Fruit fly (Drosophila melanogaster): ENCODE data around the gene CG5958.

Gene CG5958

dm6 chr2L:7422429-7423283 lies 10.7 kb downstream of the CG5958 start (continued):
- no peak for TF ChIP-seq Pdp1 (GFP tag; optimal IDR thresholded peaks at IDR 0.05)
- TF ChIP-seq Dip2 (GFP tag; IDR thresholded peaks at IDR 0.05) = 0 out of 2 replicates have a peak, but pooled peaks have one; percentile 11
- TF ChIP-seq CG18599 (GFP tag; optimal IDR thresholded peaks at IDR 0.05) = no peak
- no peak for TF ChIP-seq Hey (tag; optimal IDR thresholded peaks at IDR 0.05)
- TF ChIP-seq esg (GFP tag; conservative IDR thresholded peaks at IDR 0.05) = no peak
- TF ChIP-seq btn (GFP tag; optimal IDR thresholded peaks at IDR 0.05) = no peak
- peak; percentile 66 for TF ChIP-seq CG17361 (GFP tag; IDR thresholded peaks at IDR 0.05)
- peak; percentile 28; the same call in 1 of the 2 replicates for TF ChIP-seq rib (GFP tag; IDR thresholded peaks at IDR 0.05)
- no peak for TF ChIP-seq ro (GFP tag; IDR thresholded peaks at IDR 0.05)
- TF ChIP-seq Deaf1 (tag; optimal IDR thresholded peaks at IDR 0.05) = no peak
- peak; percentile 22 for TF ChIP-seq ATbp (GFP tag; optimal IDR thresholded peaks at IDR 0.05)
- TF ChIP-seq Sox100B (GFP tag; optimal IDR thresholded peaks at IDR 0.05) = peak; percentile 4
- TF ChIP-seq cad (GFP tag; optimal IDR thresholded peaks at IDR 0.05) = no peak
- 0 out of 2 replicates have a peak, but pooled peaks have one; percentile 23 for TF ChIP-seq H2.0 (GFP tag; IDR thresholded peaks at IDR 0.05)
- no peak for TF ChIP-seq CG3065 (GFP tag; optimal IDR thresholded peaks at IDR 0.05)
- no peak for TF ChIP-seq cwo (GFP tag; optimal IDR thresholded peaks at IDR 0.05)
- TF ChIP-seq D (optimal IDR thresholded peaks at IDR 0.05) = no peak
- no peak for TF ChIP-seq D (GFP tag; optimal IDR thresholded peaks at IDR 0.05)
- TF ChIP-seq Xbp1 (GFP tag; optimal IDR thresholded peaks at IDR 0.05) = no peak
- TF ChIP-seq Xrp1 (GFP tag; IDR thresholded peaks at IDR 0.05) = 0 out of 2 replicates have a peak, but pooled peaks have one; percentile 15
- TF ChIP-seq pros (GFP tag; optimal IDR thresholded peaks at IDR 0.05) = no peak
- TF ChIP-seq gem (tag; optimal IDR thresholded peaks at IDR 0.05) = peak; percentile 27
- TF ChIP-seq CG15479 (GFP tag; optimal IDR thresholded peaks at IDR 0.05) = no peak
- TF ChIP-seq H15 (GFP tag; IDR thresholded peaks at IDR 0.05) = 0 out of 3 replicates have a peak, but pooled peaks have one; percentile 11
- TF ChIP-seq Mes4 (GFP tag; optimal IDR thresholded peaks at IDR 0.05) = no peak
- no peak for TF ChIP-seq al (GFP tag; IDR thresholded peaks at IDR 0.05)
- TF ChIP-seq CG9932 (GFP tag; IDR thresholded peaks at IDR 0.05) = no peak
- peak; percentile 97 for TF ChIP-seq crol (GFP tag; IDR thresholded peaks at IDR 0.05)
- no peak for TF ChIP-seq CHES-1-like (GFP tag; optimal IDR thresholded peaks at IDR 0.05)
- no peak for TF ChIP-seq CG7745 (tag; optimal IDR thresholded peaks at IDR 0.05)
- no peak for TF ChIP-seq Neu2 (GFP tag; optimal IDR thresholded peaks at IDR 0.05; ENCODE audit: borderline replicate concordance)
- peak; percentile 24 for TF ChIP-seq phol (tag; optimal IDR thresholded peaks at IDR 0.05)
- 0 out of 3 replicates have a peak, but pooled peaks have one; percentile 48 for TF ChIP-seq zfh1 (GFP tag; IDR thresholded peaks at IDR 0.05)
- peak; percentile 0 for TF ChIP-seq CG15601 (tag; optimal IDR thresholded peaks at IDR 0.05)
- no peak for TF ChIP-seq Taf1 (GFP tag; IDR thresholded peaks at IDR 0.05)
- TF ChIP-seq sim (GFP tag; IDR thresholded peaks at IDR 0.05) = 0 out of 2 replicates have a peak, but pooled peaks have one; percentile 39
- TF ChIP-seq Eip74EF (GFP tag; optimal IDR thresholded peaks at IDR 0.05) = no peak
- no peak for TF ChIP-seq her (GFP tag; optimal IDR thresholded peaks at IDR 0.05)
- no peak for TF ChIP-seq CG11456 (GFP tag; IDR thresholded peaks at IDR 0.05)
- TF ChIP-seq Med (GFP tag) = peak; percentile 68
- no peak for TF ChIP-seq CG10366 (GFP tag; IDR thresholded peaks at IDR 0.05)
